Fruit fly (Drosophila melanogaster): ENCODE measurements around the gene ND-ASHI.
A peak's percentile ranks its signal among the peaks of the same experiment; 100 is the strongest.

The ND-ASHI gene

dm6 chrX:6638123-6638522 lies 40.8 kb downstream of the ND-ASHI start (continued):
- no peak for TF ChIP-seq CG11247 (GFP tag; IDR thresholded peaks at IDR 0.05)
- TF ChIP-seq BEAF-32 (GFP tag; optimal IDR thresholded peaks at IDR 0.05), result no peak
- TF ChIP-seq kni (GFP tag; optimal IDR thresholded peaks at IDR 0.05), result peak; percentile 3
- TF ChIP-seq Atf3 (GFP tag; optimal IDR thresholded peaks at IDR 0.05), result no peak
- TF ChIP-seq CG33213 (GFP tag; optimal IDR thresholded peaks at IDR 0.05), result no peak
- no peak for TF ChIP-seq fd3F (GFP tag; optimal IDR thresholded peaks at IDR 0.05)
- TF ChIP-seq ham (GFP tag; IDR thresholded peaks at IDR 0.05), result no peak
- no peak for TF ChIP-seq hkb (optimal IDR thresholded peaks at IDR 0.05)
- peak; percentile 49 for TF ChIP-seq hkb (GFP tag; IDR thresholded peaks at IDR 0.05)
- no peak for TF ChIP-seq H2.0 (GFP tag; IDR thresholded peaks at IDR 0.05)
- no peak for TF ChIP-seq HmgZ (tag; optimal IDR thresholded peaks at IDR 0.05)
- peak; percentile 14 for TF ChIP-seq cwo (GFP tag; optimal IDR thresholded peaks at IDR 0.05)
- no peak for TF ChIP-seq CG9609 (GFP tag; optimal IDR thresholded peaks at IDR 0.05)
- TF ChIP-seq Hr51 (GFP tag; optimal IDR thresholded peaks at IDR 0.05), result peak in 1 of 2 experiments; percentile 9
- TF ChIP-seq CG18262 (tag; optimal IDR thresholded peaks at IDR 0.05), result no peak
- TF ChIP-seq seq (GFP tag; IDR thresholded peaks at IDR 0.05), result peak; percentile 51; the same call in 1 of the 2 replicates
- peak; percentile 51 for TF ChIP-seq CG5180 (GFP tag; optimal IDR thresholded peaks at IDR 0.05)
- TF ChIP-seq CG10979 (tag; optimal IDR thresholded peaks at IDR 0.05), result no peak
- TF ChIP-seq vfl (GFP tag; optimal IDR thresholded peaks at IDR 0.05), result no peak
- peak; percentile 16; the same call in 1 of the 2 replicates for TF ChIP-seq chm (GFP tag; IDR thresholded peaks at IDR 0.05)
- peak; percentile 8 for TF ChIP-seq CG15011 (GFP tag; optimal IDR thresholded peaks at IDR 0.05)
- TF ChIP-seq CG17328 (GFP tag; IDR thresholded peaks at IDR 0.05), result no peak
- no peak for TF ChIP-seq zen2 (GFP tag; IDR thresholded peaks at IDR 0.05; ENCODE audit: partially characterized antibody)
- TF ChIP-seq croc (GFP tag; conservative IDR thresholded peaks at IDR 0.05), result no peak
- peak; percentile 42 for TF ChIP-seq CG15514 (GFP tag; optimal IDR thresholded peaks at IDR 0.05)
- TF ChIP-seq Rx (GFP tag; IDR thresholded peaks at IDR 0.05), result no peak
- no peak for TF ChIP-seq CG8924 (tag; optimal IDR thresholded peaks at IDR 0.05)
- peak; percentile 57 for TF ChIP-seq ATbp (GFP tag; optimal IDR thresholded peaks at IDR 0.05)
- TF ChIP-seq CG12155 (GFP tag; optimal IDR thresholded peaks at IDR 0.05), result no peak

- TF ChIP-seq CG2875 (GFP tag; optimal IDR thresholded peaks at IDR 0.05) (no peak), CG4820 (GFP tag; optimal IDR thresholded peaks at IDR 0.05) (no peak), ap (GFP tag; IDR thresholded peaks at IDR 0.05) (no peak), CG10321 (GFP tag; IDR thresholded peaks at IDR 0.05) (no peak), unc-4 (GFP tag; IDR thresholded peaks at IDR 0.05; ENCODE audit: partially characterized antibody) (no peak), tll (GFP tag; optimal IDR thresholded peaks at IDR 0.05) (no peak), CG17612 (GFP tag; IDR thresholded peaks at IDR 0.05) (no peak), knrl (GFP tag; IDR thresholded peaks at IDR 0.05; ENCODE audit: partially characterized antibody) (no peak), CG3838 (GFP tag; optimal IDR thresholded peaks at IDR 0.05) (no peak)
Measured at dm6 chrX:6633659-6634058, 45.3 kb downstream of the ND-ASHI start, which contains the start of gene CG14443. CG14443 (plus strand) TSS chrX:6633959.

dm6 chrX:6631885-6632284 lies 47.0 kb downstream of the ND-ASHI start:
- TF ChIP-seq nom (GFP tag; optimal IDR thresholded peaks at IDR 0.05) (peak; percentile 66), Mes4 (GFP tag; optimal IDR thresholded peaks at IDR 0.05) (no peak), ERR (GFP tag; optimal IDR thresholded peaks at IDR 0.05) (no peak), CG1603 (tag; optimal IDR thresholded peaks at IDR 0.05) (no peak), zen2 (GFP tag; IDR thresholded peaks at IDR 0.05; ENCODE audit: partially characterized antibody) (no peak), bsh (GFP tag; optimal IDR thresholded peaks at IDR 0.05) (peak in 1 of 2 experiments; percentile 69), CG3065 (GFP tag; optimal IDR thresholded peaks at IDR 0.05) (no peak), lmd (GFP tag; IDR thresholded peaks at IDR 0.05) (no peak), HmgD (GFP tag; optimal IDR thresholded peaks at IDR 0.05) (no peak), CG2202 (tag; optimal IDR thresholded peaks at IDR 0.05) (no peak), CG11398 (GFP tag; optimal IDR thresholded peaks at IDR 0.05) (no peak), CG16813 (GFP tag; IDR thresholded peaks at IDR 0.05; ENCODE audit: partially characterized antibody) (no peak), slbo (GFP tag; IDR thresholded peaks at IDR 0.05) (no peak), CG11696 (GFP tag; IDR thresholded peaks at IDR 0.05) (no peak)

All from whole organism, embryonic.